Worm (Caenorhabditis elegans) whole organism, L1 larva: ENCODE results near the gene col-119.

Experiments used
- ceh-88 ChIP-seq: fragments of 200-800 bp; sonication (Bioruptor generic); IDR thresholded peaks from 2 replicates; pipeline ENCODE4 v1.3.6; 2022; ENCODE audit warnings: missing genetic modification characterization, missing compliant biosample characterization
- dpl-1 ChIP-seq, 3 experiments: fragments of 150-350 bp in 2 of 3; sonication (generic microtip) in 1 of 3; optimal IDR thresholded peaks; 2 replicates each; lab custom pipeline; 2014 to 2017; ENCODE audit warnings: missing biosample characterization in 3 of 3, missing genetic modification characterization in 3 of 3, missing genetic modification reagents in 3 of 3
- dsc-1 ChIP-seq: sonication (generic microtip); optimal IDR thresholded peaks from 2 replicates; lab custom pipeline; 2016; ENCODE audit warnings: mild to moderate bottlenecking, missing genetic modification characterization, missing compliant biosample characterization
- fos-1 ChIP-seq: fragments of 150-350 bp; optimal IDR thresholded peaks from 2 replicates; lab custom pipeline; 2014; ENCODE audit warnings: missing biosample characterization, missing genetic modification characterization
- mef-2 ChIP-seq: fragments of 150-350 bp; optimal IDR thresholded peaks from 2 replicates; lab custom pipeline; 2014; ENCODE audit warnings: missing biosample characterization, missing genetic modification characterization
- unc-62 ChIP-seq: fragments of 150-350 bp; optimal IDR thresholded peaks from 2 replicates; lab custom pipeline; 2014; ENCODE audit warnings: missing biosample characterization, missing genetic modification reagents, missing genetic modification characterization
- zag-1 ChIP-seq: fragments of 150-350 bp; optimal IDR thresholded peaks from 2 replicates; lab custom pipeline; 2014; ENCODE audit warnings: missing biosample characterization, missing genetic modification characterization
- ztf-4 ChIP-seq: fragments of 150-350 bp; optimal IDR thresholded peaks from 2 replicates; lab custom pipeline; 2014; ENCODE audit warnings: missing biosample characterization, missing genetic modification characterization

- TF ChIP-seq zag-1, result no peak
- no peak for TF ChIP-seq ztf-4 (tag; lab: Kevin White, UChicago)
- no peak for TF ChIP-seq unc-62
- TF ChIP-seq dsc-1 (tag; lab: Kevin White, UChicago), result no peak
- TF ChIP-seq dpl-1 (GFP tag; optimal IDR thresholded peaks at IDR 0.05; lab: Kevin White, UChicago), result peak in 2 of 3 experiments; percentile 16 to 49
- no peak for TF ChIP-seq mef-2 (tag; lab: Kevin White, UChicago)
- TF ChIP-seq fos-1 (tag; lab: Kevin White, UChicago), result no peak
- no peak for TF ChIP-seq ceh-88
Measured at ce11 chrIV:9021245-9021779, 41.7 kb upstream of the col-119 start.
